Worm (Caenorhabditis elegans) whole organism, L4 larva: Measurements from ENCODE around the gene R09H3.3.
A peak's percentile ranks its signal among the peaks of the same experiment; 100 is the strongest.

ENCODE experiments used
- F44E2.7 ChIP-seq: fragments of 200-800 bp; sonication (Bioruptor generic); IDR thresholded peaks from 2 replicates; pipeline ENCODE4 v2.1.2; 2022; ENCODE audit warnings: missing genetic modification characterization, missing compliant biosample characterization
- T26A8.4 ChIP-seq: fragments of 200-800 bp; sonication (Bioruptor generic); IDR thresholded peaks from 2 replicates; pipeline ENCODE4 v1.3.6; 2022; ENCODE audit warnings: missing genetic modification characterization, missing compliant biosample characterization
- aha-1 ChIP-seq: fragments of 150-350 bp; peaks from one replicate; lab custom pipeline; 2014; ENCODE audit warnings: missing biosample characterization, missing genetic modification characterization
- ama-1 ChIP-seq: fragments of 150-350 bp; optimal IDR thresholded peaks from 2 replicates; lab custom pipeline; 2014; ENCODE audit warnings: inconsistent platforms, mixed read lengths
- ceh-82 ChIP-seq: sonication (generic microtip); optimal IDR thresholded peaks from 2 replicates; lab custom pipeline; 2017; ENCODE audit warnings: missing biosample characterization, missing genetic modification characterization
- ces-1 ChIP-seq: fragments of 150-350 bp; sonication (generic microtip); optimal IDR thresholded peaks from 4 replicates; lab custom pipeline; 2014; ENCODE audit warnings: missing biosample characterization, missing genetic modification reagents, missing genetic modification characterization
- daf-12 ChIP-seq: fragments of 150-350 bp; optimal IDR thresholded peaks from 2 replicates; lab custom pipeline; 2014; ENCODE audit warnings: missing biosample characterization, missing genetic modification reagents, missing genetic modification characterization
- dmd-9 ChIP-seq: fragments of 200-800 bp; sonication (Bioruptor generic); IDR thresholded peaks from 2 replicates; pipeline ENCODE4 v1.3.6; 2022; ENCODE audit warnings: missing genetic modification reagents, missing genetic modification characterization, missing compliant biosample characterization
- dpl-1 ChIP-seq: fragments of 150-350 bp; optimal IDR thresholded peaks from 2 replicates; lab custom pipeline; 2014; ENCODE audit warnings: missing biosample characterization, missing genetic modification reagents, missing genetic modification characterization
- dve-1 ChIP-seq: sonication (generic microtip); optimal IDR thresholded peaks from 2 replicates; lab custom pipeline; 2017; ENCODE audit warnings: antibody characterized with exemption, mild to moderate bottlenecking, missing genetic modification characterization, missing compliant biosample characterization; ENCODE audit not compliant: insufficient read depth
- hif-1 ChIP-seq, 2 experiments: sonication (generic microtip); optimal IDR thresholded peaks; 2 replicates each; lab custom pipeline; 2016 to 2017; ENCODE audit warnings: missing compliant biosample characterization in 2 of 2, missing genetic modification characterization in 2 of 2, missing genetic modification reagents in 2 of 2, missing genotype in 2 of 2, mild to moderate bottlenecking in 1 of 2
- hlh-11 ChIP-seq: fragments of 200-800 bp; sonication (Bioruptor generic); optimal IDR thresholded peaks from 2 replicates; lab custom pipeline; 2018; ENCODE audit warnings: mild to moderate bottlenecking, missing genetic modification characterization, missing compliant biosample characterization
- jun-1 ChIP-seq: fragments of 150-350 bp; optimal IDR thresholded peaks from 2 replicates; lab custom pipeline; 2014; ENCODE audit warnings: missing biosample characterization, missing genetic modification reagents, missing genetic modification characterization
- lin-1 ChIP-seq: fragments of 200-800 bp; sonication (Bioruptor generic); IDR thresholded peaks from 2 replicates; pipeline ENCODE4 v1.3.6; 2022; ENCODE audit warnings: missing genetic modification reagents, missing genetic modification characterization, missing compliant biosample characterization
- mes-2 ChIP-seq: sonication (generic microtip); optimal IDR thresholded peaks from 2 replicates; lab custom pipeline; 2016; ENCODE audit warnings: missing genotype, mild to moderate bottlenecking, missing genetic modification characterization, missing compliant biosample characterization; ENCODE audit not compliant: poor library complexity, severe bottlenecking
- nhr-102 ChIP-seq: sonication (generic microtip); optimal IDR thresholded peaks from 2 replicates; lab custom pipeline; 2016; ENCODE audit warnings: mild to moderate bottlenecking, missing genetic modification characterization, moderate library complexity, missing compliant biosample characterization
- nhr-28 ChIP-seq: fragments of 150-350 bp; optimal IDR thresholded peaks from 2 replicates; lab custom pipeline; 2014; ENCODE audit warnings: missing biosample characterization, missing genetic modification characterization
- nhr-77 ChIP-seq: fragments of 150-350 bp; optimal IDR thresholded peaks from 2 replicates; lab custom pipeline; 2014; ENCODE audit warnings: missing biosample characterization, missing genetic modification characterization
- set-16 ChIP-seq: fragments of 200-800 bp; sonication (Bioruptor generic); IDR thresholded peaks from 2 replicates; pipeline ENCODE4 v1.3.6; 2022; ENCODE audit warnings: missing genetic modification reagents, missing genetic modification characterization, missing compliant biosample characterization
- unc-62 ChIP-seq, 3 experiments: fragments of 150-350 bp in 1 of 3; sonication (generic microtip); optimal IDR thresholded peaks in 2 of 3; peaks in 1 of 3; 1 replicate in 1 of 3; 2 replicates in 2 of 3; lab custom pipeline; 2014 to 2017; ENCODE audit warnings: missing biosample characterization in 3 of 3, missing genetic modification characterization in 3 of 3, missing genetic modification reagents in 3 of 3, missing genotype in 1 of 3
- zfp-2 ChIP-seq: sonication (generic microtip); optimal IDR thresholded peaks from 2 replicates; lab custom pipeline; 2016; ENCODE audit warnings: mild to moderate bottlenecking, missing genetic modification characterization, missing compliant biosample characterization

R09H3.3 gene

ce11 chrX:1620678-1621449 lies 47.8 kb downstream of the R09H3.3 start, which contains the start of gene H11E01.2:
H11E01.2 (plus strand) TSS chrX:1621057.
- TF ChIP-seq F44E2.7 (GFP tag; lab: Robert Waterston, UW), result no peak
- TF ChIP-seq dmd-9 (GFP tag; lab: Robert Waterston, UW), result no peak
- TF ChIP-seq hif-1 (tag; optimal IDR thresholded peaks at IDR 0.05; lab: Kevin White, UChicago), result peak in 1 of 2 experiments; percentile 51
- no peak for TF ChIP-seq dve-1
- peak; percentile 85 for TF ChIP-seq set-16 (GFP tag; lab: Robert Waterston, UW)
- TF ChIP-seq unc-62 (GFP tag; optimal IDR thresholded peaks at IDR 0.05 in 1 of 2; lab: Kevin White, UChicago), result peak in 1 of 2 experiments; percentile 4
- TF ChIP-seq unc-62 (tag; optimal IDR thresholded peaks at IDR 0.05; lab: Kevin White, UChicago), result no peak
- TF ChIP-seq zfp-2, result no peak
- TF ChIP-seq mes-2, result no peak
- no peak for TF ChIP-seq dpl-1 (GFP tag; lab: Kevin White, UChicago)
- no peak for TF ChIP-seq ces-1 (GFP tag; lab: Kevin White, UChicago)
- TF ChIP-seq nhr-77 (tag; lab: Kevin White, UChicago), result no peak
- no peak for TF ChIP-seq jun-1 (tag; lab: Kevin White, UChicago)
- no peak for TF ChIP-seq nhr-102 (tag; lab: Kevin White, UChicago)
- peak; percentile 95 for TF ChIP-seq aha-1 (tag; lab: Kevin White, UChicago)
- TF ChIP-seq ama-1 (lab: Kevin White, UChicago), result no peak
- no peak for TF ChIP-seq daf-12 (tag; lab: Kevin White, UChicago)
- peak; percentile 2 for TF ChIP-seq nhr-28 (tag; lab: Kevin White, UChicago)
- no peak for TF ChIP-seq T26A8.4 (GFP tag; lab: Robert Waterston, UW)
- no peak for TF ChIP-seq hlh-11
- TF ChIP-seq lin-1 (GFP tag; lab: Robert Waterston, UW), result no peak
- TF ChIP-seq ceh-82 (tag; lab: Kevin White, UChicago), result no peak
- TF ChIP-seq, all 104 proteins: peak for 5
